Worm (Caenorhabditis elegans): Measurements from ENCODE around the gene pbo-4.

ce11 chrX:10907418-10907817 lies 46.5 kb upstream of the pbo-4 start:
- no peak for TF ChIP-seq attf-5 (GFP tag; optimal IDR thresholded peaks at IDR 0.05)
- TF ChIP-seq madf-8 (GFP tag; conservative IDR thresholded peaks at IDR 0.05), result no peak
- TF ChIP-seq nfya-1 (tag; optimal IDR thresholded peaks at IDR 0.05; ENCODE audit: borderline replicate concordance, insufficient read depth), result no peak
- no peak for TF ChIP-seq madf-3 (GFP tag; IDR thresholded peaks at IDR 0.05)

Measured in whole organism, young adult.